Worm (Caenorhabditis elegans) whole organism, midembryonic: ENCODE data around the gene C26B2.2.

Source experiments
- T22C8.4 ChIP-seq: fragments of 200-800 bp; sonication (Bioruptor generic); IDR thresholded peaks from 2 replicates; pipeline ENCODE4 v1.3.6; 2022; ENCODE audit warnings: missing genetic modification characterization, missing compliant biosample characterization
- flt-1 ChIP-seq: fragments of 200-800 bp; sonication (Bioruptor generic); IDR thresholded peaks from 2 replicates; pipeline ENCODE4 v1.3.6; 2022; ENCODE audit warnings: missing genetic modification characterization, missing compliant biosample characterization
- tab-1 ChIP-seq: fragments of 200-800 bp; sonication (Bioruptor generic); IDR thresholded peaks from 2 replicates; pipeline ENCODE4 v1.3.6; 2022; ENCODE audit warnings: missing genetic modification characterization, missing compliant biosample characterization

DNA sequence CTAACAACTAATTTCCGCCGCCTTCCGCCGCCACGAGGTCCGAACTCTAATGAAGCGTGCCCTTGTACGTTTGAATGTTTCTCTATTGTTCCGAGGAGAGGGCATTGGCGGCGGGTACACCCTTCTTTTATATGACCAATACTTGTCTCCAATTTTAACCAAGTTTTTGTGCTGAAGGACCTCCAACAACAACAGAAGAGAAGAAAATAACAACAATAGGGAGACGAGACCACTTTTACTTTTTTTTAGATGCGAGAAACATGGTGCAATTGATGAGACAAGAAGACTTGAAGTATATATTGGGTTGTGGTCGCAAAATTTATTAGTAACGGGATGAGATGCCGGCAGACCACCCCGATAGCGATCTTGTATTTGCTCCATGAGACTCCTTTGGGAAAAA is 49.0 kb upstream of the C26B2.2 start:
- no peak for TF ChIP-seq T22C8.4 (GFP tag; lab: Robert Waterston, UW)
- no peak for TF ChIP-seq flt-1 (GFP tag; lab: Robert Waterston, UW)
- TF ChIP-seq tab-1, result no peak
